Worm (Caenorhabditis elegans) whole organism, late embryonic: ENCODE data around the gene F17E9.5.

Experiments
- ama-1 ChIP-seq: fragments of 150-350 bp; optimal IDR thresholded peaks from 2 replicates; lab custom pipeline; 2014
- pag-3 ChIP-seq: sonication (generic microtip); optimal IDR thresholded peaks from 2 replicates; lab custom pipeline; 2016; ENCODE audit warnings: missing compliant biosample characterization, missing genetic modification characterization, borderline replicate concordance
- pha-2 ChIP-seq: sonication (generic microtip); optimal IDR thresholded peaks from 2 replicates; lab custom pipeline; 2017; ENCODE audit warnings: mild to moderate bottlenecking, missing genetic modification characterization, missing compliant biosample characterization
- pha-4 ChIP-seq: fragments of 150-350 bp; optimal IDR thresholded peaks from 2 replicates; lab custom pipeline; 2018; ENCODE audit warnings: missing biosample characterization, missing genetic modification reagents, missing genetic modification characterization
- pqm-1 ChIP-seq: sonication (generic microtip); optimal IDR thresholded peaks from 2 replicates; lab custom pipeline; 2016; ENCODE audit warnings: missing genetic modification characterization, missing compliant biosample characterization
- sox-2 ChIP-seq: fragments of 200-800 bp; sonication (Bioruptor generic); IDR thresholded peaks from 2 replicates; pipeline ENCODE4 v1.3.6; 2022; ENCODE audit warnings: missing genetic modification reagents, missing genetic modification characterization, missing compliant biosample characterization
- tbx-2 ChIP-seq: sonication (generic microtip); optimal IDR thresholded peaks from 2 replicates; lab custom pipeline; 2016; ENCODE audit warnings: missing genetic modification characterization, missing compliant biosample characterization
- unc-3 ChIP-seq, 2 experiments: fragments of 200-800 bp in 1 of 2; sonication (Bioruptor generic) in 1 of 2; sonication (generic microtip) in 1 of 2; conservative IDR thresholded peaks in 1 of 2; optimal IDR thresholded peaks in 1 of 2; 2 replicates each; pipeline versions ENCODE4 v1.3.6 to Lab custom; 2016 to 2022; ENCODE audit warnings: missing compliant biosample characterization in 2 of 2, missing genetic modification characterization in 2 of 2, missing genetic modification reagents in 1 of 2

- TF ChIP-seq pag-3 (tag; lab: Kevin White, UChicago) (peak; percentile 39), pha-2 (peak; percentile 86), ama-1 (lab: Kevin White, UChicago) (no peak), pqm-1 (peak; percentile 16), tbx-2 (peak; percentile 86), pha-4 (tag; lab: Kevin White, UChicago) (no peak), sox-2 (GFP tag; lab: Robert Waterston, UW) (peak; percentile 72), unc-3 (GFP tag; conservative IDR thresholded peaks at IDR 0.05; lab: Robert Waterston, UW) (peak; percentile 65; the same call in 1 of the 2 replicates), unc-3 (tag; optimal IDR thresholded peaks at IDR 0.05; lab: Kevin White, UChicago) (peak; percentile 79)
These were observed 29.8 kb downstream of the F17E9.5 start for ce11 chrIV:8375381-8375780.
